Worm (Caenorhabditis elegans) whole organism, L4 larva: Measurements from ENCODE around the gene R10E9.4.

Experiments used
- F10B5.3 ChIP-seq: sonication (generic microtip); optimal IDR thresholded peaks from 2 replicates; lab custom pipeline; 2016; ENCODE audit warnings: mild to moderate bottlenecking, missing genetic modification characterization, missing compliant biosample characterization
- F26F4.8 ChIP-seq: fragments of 200-800 bp; sonication (Bioruptor generic); conservative IDR thresholded peaks from 2 replicates; pipeline ENCODE4 v1.3.6; 2022; ENCODE audit warnings: missing genetic modification characterization, missing compliant biosample characterization
- Y105C5A.15 ChIP-seq: fragments of 200-800 bp; sonication (Bioruptor generic); IDR thresholded peaks from 2 replicates; pipeline ENCODE4 v1.3.6; 2022; ENCODE audit warnings: missing genetic modification characterization, missing compliant biosample characterization
- ZK337.2 ChIP-seq: fragments of 200-800 bp; sonication (Bioruptor generic); IDR thresholded peaks from 2 replicates; pipeline ENCODE4 v1.3.6; 2022; ENCODE audit warnings: missing genetic modification reagents, missing genetic modification characterization, missing compliant biosample characterization
- ZK546.5 ChIP-seq, 2 experiments: sonication (generic microtip); optimal IDR thresholded peaks; 2 replicates each; lab custom pipeline; 2017; ENCODE audit warnings: missing biosample characterization in 2 of 2, missing genetic modification characterization in 2 of 2
- aly-2 ChIP-seq: sonication (generic microtip); optimal IDR thresholded peaks from 2 replicates; lab custom pipeline; 2018; ENCODE audit warnings: missing biosample characterization, missing genetic modification characterization
- ama-1 ChIP-seq: fragments of 150-350 bp; optimal IDR thresholded peaks from 2 replicates; lab custom pipeline; 2014; ENCODE audit warnings: inconsistent platforms, mixed read lengths
- arid-1 ChIP-seq: fragments of 200-800 bp; sonication (Bioruptor generic); conservative IDR thresholded peaks from 2 replicates; pipeline ENCODE4 v1.3.6; 2022; ENCODE audit warnings: missing genetic modification reagents, missing genetic modification characterization, missing compliant biosample characterization
- attf-4 ChIP-seq: sonication (generic microtip); optimal IDR thresholded peaks from 3 replicates; lab custom pipeline; 2017; ENCODE audit warnings: missing biosample characterization, missing genetic modification characterization
- ceh-20 ChIP-seq: fragments of 200-800 bp; sonication (Bioruptor generic); IDR thresholded peaks from 2 replicates; pipeline ENCODE4 v1.3.6; 2022; ENCODE audit warnings: missing genetic modification reagents, missing genetic modification characterization, missing compliant biosample characterization
- ceh-28 ChIP-seq: fragments of 150-350 bp; optimal IDR thresholded peaks from 2 replicates; lab custom pipeline; 2014; ENCODE audit warnings: missing biosample characterization, missing genetic modification reagents, missing genetic modification characterization
- ceh-32 ChIP-seq: sonication (generic microtip); optimal IDR thresholded peaks from 2 replicates; lab custom pipeline; 2016; ENCODE audit warnings: mild to moderate bottlenecking, missing genetic modification characterization, missing compliant biosample characterization; ENCODE audit not compliant: poor library complexity
- ces-1 ChIP-seq: fragments of 150-350 bp; sonication (generic microtip); optimal IDR thresholded peaks from 4 replicates; lab custom pipeline; 2014; ENCODE audit warnings: missing biosample characterization, missing genetic modification reagents, missing genetic modification characterization
- cey-2 ChIP-seq: sonication (generic microtip); optimal IDR thresholded peaks from 3 replicates; lab custom pipeline; 2017; ENCODE audit warnings: missing genetic modification characterization, mild to moderate bottlenecking, missing compliant biosample characterization, antibody characterized with exemption, borderline replicate concordance; ENCODE audit not compliant: insufficient read depth
- ctbp-1 ChIP-seq: fragments of 200-800 bp; sonication (Bioruptor generic); IDR thresholded peaks from 2 replicates; pipeline ENCODE4 v1.3.6; 2022; ENCODE audit warnings: missing genetic modification reagents, missing genetic modification characterization, missing compliant biosample characterization
- daf-12 ChIP-seq: fragments of 150-350 bp; optimal IDR thresholded peaks from 2 replicates; lab custom pipeline; 2014; ENCODE audit warnings: missing biosample characterization, missing genetic modification reagents, missing genetic modification characterization
- daf-8 ChIP-seq: fragments of 200-800 bp; sonication (Bioruptor generic); IDR thresholded peaks from 2 replicates; pipeline ENCODE4 v1.3.6; 2022; ENCODE audit warnings: missing genetic modification characterization, missing compliant biosample characterization
- dmd-6 ChIP-seq: fragments of 200-800 bp; sonication (Bioruptor generic); IDR thresholded peaks from 2 replicates; pipeline ENCODE4 v1.3.6; 2022; ENCODE audit warnings: missing genetic modification reagents, missing genetic modification characterization, missing compliant biosample characterization
- dmd-8 ChIP-seq: fragments of 200-800 bp; sonication (Bioruptor generic); IDR thresholded peaks from 2 replicates; pipeline ENCODE4 v1.3.6; 2022; ENCODE audit warnings: missing genetic modification characterization, missing compliant biosample characterization
- dve-1 ChIP-seq: sonication (generic microtip); optimal IDR thresholded peaks from 2 replicates; lab custom pipeline; 2017; ENCODE audit warnings: antibody characterized with exemption, mild to moderate bottlenecking, missing genetic modification characterization, missing compliant biosample characterization; ENCODE audit not compliant: insufficient read depth
- fkh-10 ChIP-seq: fragments of 150-350 bp; optimal IDR thresholded peaks from 2 replicates; lab custom pipeline; 2014; ENCODE audit warnings: missing biosample characterization, missing genetic modification reagents, missing genetic modification characterization
- hif-1 ChIP-seq, 2 experiments: sonication (generic microtip); optimal IDR thresholded peaks; 2 replicates each; lab custom pipeline; 2016 to 2017; ENCODE audit warnings: missing compliant biosample characterization in 2 of 2, missing genetic modification characterization in 2 of 2, missing genetic modification reagents in 2 of 2, missing genotype in 2 of 2, mild to moderate bottlenecking in 1 of 2
- hlh-11 ChIP-seq: fragments of 200-800 bp; sonication (Bioruptor generic); optimal IDR thresholded peaks from 2 replicates; lab custom pipeline; 2018; ENCODE audit warnings: mild to moderate bottlenecking, missing genetic modification characterization, missing compliant biosample characterization
- lim-7 ChIP-seq: fragments of 200-800 bp; sonication (Bioruptor generic); IDR thresholded peaks from 2 replicates; pipeline ENCODE4 v1.3.6; 2022; ENCODE audit warnings: missing genetic modification characterization, missing compliant biosample characterization
- lin-13 ChIP-seq: fragments of 150-350 bp; optimal IDR thresholded peaks from 2 replicates; lab custom pipeline; 2014; ENCODE audit warnings: missing biosample characterization, missing genetic modification reagents, missing genetic modification characterization
- lsy-2 ChIP-seq, 2 experiments: fragments of 150-350 bp in 1 of 2; sonication (generic microtip) in 1 of 2; optimal IDR thresholded peaks; 2 replicates each; lab custom pipeline; 2014 to 2017; ENCODE audit warnings: missing biosample characterization in 2 of 2, missing genetic modification characterization in 2 of 2
- madf-5 ChIP-seq, 2 experiments: fragments of 200-800 bp; sonication (Bioruptor generic); IDR thresholded peaks; 2 replicates each; pipeline ENCODE4 v1.3.6; 2022; ENCODE audit warnings: missing compliant biosample characterization in 2 of 2, missing genetic modification characterization in 2 of 2
- mes-2 ChIP-seq: sonication (generic microtip); optimal IDR thresholded peaks from 2 replicates; lab custom pipeline; 2016; ENCODE audit warnings: missing genotype, mild to moderate bottlenecking, missing genetic modification characterization, missing compliant biosample characterization; ENCODE audit not compliant: poor library complexity, severe bottlenecking
- mxl-3 ChIP-seq: fragments of 200-800 bp; sonication (Bioruptor generic); optimal IDR thresholded peaks from 2 replicates; lab custom pipeline; 2018; ENCODE audit warnings: mild to moderate bottlenecking, missing genetic modification characterization, missing compliant biosample characterization
- nhr-10 ChIP-seq: fragments of 150-350 bp; optimal IDR thresholded peaks from 2 replicates; lab custom pipeline; 2014; ENCODE audit warnings: missing biosample characterization, missing genetic modification characterization
- nhr-48 ChIP-seq: sonication (generic microtip); optimal IDR thresholded peaks from 2 replicates; lab custom pipeline; 2016; ENCODE audit warnings: mild to moderate bottlenecking, missing genetic modification characterization, missing compliant biosample characterization
- nhr-6 ChIP-seq: fragments of 150-350 bp; optimal IDR thresholded peaks from 2 replicates; lab custom pipeline; 2014; ENCODE audit warnings: missing biosample characterization, missing genetic modification characterization
- nhr-76 ChIP-seq: fragments of 150-350 bp; optimal IDR thresholded peaks from 2 replicates; lab custom pipeline; 2014; ENCODE audit warnings: missing biosample characterization, missing genetic modification characterization
- php-3 ChIP-seq: fragments of 200-800 bp; sonication (Bioruptor generic); IDR thresholded peaks from 2 replicates; pipeline ENCODE4 v1.3.6; 2022; ENCODE audit warnings: missing genetic modification reagents, missing genetic modification characterization, missing compliant biosample characterization
- pqm-1 ChIP-seq: sonication (generic microtip); optimal IDR thresholded peaks from 2 replicates; lab custom pipeline; 2017; ENCODE audit warnings: missing biosample characterization, missing genetic modification characterization
- saeg-2 ChIP-seq: fragments of 200-800 bp; sonication (Bioruptor generic); IDR thresholded peaks from 2 replicates; pipeline ENCODE4 v1.3.6; 2022; ENCODE audit warnings: missing genetic modification reagents, missing genetic modification characterization, missing compliant biosample characterization
- sdz-12 ChIP-seq: fragments of 200-800 bp; sonication (Bioruptor generic); optimal IDR thresholded peaks from 2 replicates; lab custom pipeline; 2018; ENCODE audit warnings: mild to moderate bottlenecking, missing genetic modification characterization, missing compliant biosample characterization
- set-16 ChIP-seq: fragments of 200-800 bp; sonication (Bioruptor generic); IDR thresholded peaks from 2 replicates; pipeline ENCODE4 v1.3.6; 2022; ENCODE audit warnings: missing genetic modification reagents, missing genetic modification characterization, missing compliant biosample characterization
- snpc-1.2 ChIP-seq: fragments of 200-800 bp; sonication (Bioruptor generic); IDR thresholded peaks from 2 replicates; pipeline ENCODE4 v1.3.6; 2022; ENCODE audit warnings: missing genetic modification reagents, missing genetic modification characterization, missing compliant biosample characterization
- snpc-4 ChIP-seq: fragments of 150-350 bp; optimal IDR thresholded peaks from 2 replicates; lab custom pipeline; 2014; ENCODE audit warnings: missing biosample characterization, missing genetic modification characterization
- tag-97 ChIP-seq: fragments of 200-800 bp; sonication (Bioruptor generic); IDR thresholded peaks from 2 replicates; pipeline ENCODE4 v1.3.6; 2022; ENCODE audit warnings: missing genetic modification characterization, missing compliant biosample characterization
- tra-1 ChIP-seq: fragments of 200-800 bp; sonication (Bioruptor generic); IDR thresholded peaks from 2 replicates; pipeline ENCODE4 v1.3.6; 2022; ENCODE audit warnings: missing genetic modification reagents, missing genetic modification characterization, missing compliant biosample characterization
- unc-62 ChIP-seq, 3 experiments: fragments of 150-350 bp in 1 of 3; sonication (generic microtip); optimal IDR thresholded peaks in 2 of 3; peaks in 1 of 3; 1 replicate in 1 of 3; 2 replicates in 2 of 3; lab custom pipeline; 2014 to 2017; ENCODE audit warnings: missing biosample characterization in 3 of 3, missing genetic modification characterization in 3 of 3, missing genetic modification reagents in 3 of 3, missing genotype in 1 of 3
- zag-1 ChIP-seq: fragments of 150-350 bp; optimal IDR thresholded peaks from 2 replicates; lab custom pipeline; 2014; ENCODE audit warnings: missing biosample characterization, missing genetic modification characterization
- zfp-2 ChIP-seq: sonication (generic microtip); optimal IDR thresholded peaks from 2 replicates; lab custom pipeline; 2016; ENCODE audit warnings: mild to moderate bottlenecking, missing genetic modification characterization, missing compliant biosample characterization
- zfp-3 ChIP-seq: fragments of 200-800 bp; sonication (Bioruptor generic); conservative IDR thresholded peaks from 2 replicates; pipeline ENCODE4 v1.3.6; 2022; ENCODE audit warnings: missing genetic modification reagents, missing genetic modification characterization, missing compliant biosample characterization
- zip-11 ChIP-seq: fragments of 200-800 bp; sonication (Bioruptor generic); IDR thresholded peaks from 2 replicates; pipeline ENCODE4 v1.3.6; 2022; ENCODE audit warnings: missing genetic modification characterization, missing compliant biosample characterization
- ztf-7 ChIP-seq: fragments of 150-350 bp; optimal IDR thresholded peaks from 2 replicates; lab custom pipeline; 2014; ENCODE audit warnings: missing biosample characterization, missing genetic modification characterization

The R10E9.4 gene

ce11 chrIII:4018591-4019580, 46.3 kb upstream of the R10E9.4 start (continued):
- no peak for TF ChIP-seq ctbp-1
- TF ChIP-seq fkh-10 (GFP tag; lab: Kevin White, UChicago): no peak
- no peak for TF ChIP-seq zip-11 (GFP tag; lab: Robert Waterston, UW)
- TF ChIP-seq tag-97 (GFP tag; lab: Robert Waterston, UW): no peak
- no peak for TF ChIP-seq nhr-76
- no peak for TF ChIP-seq ztf-7
- TF ChIP-seq madf-5 (GFP tag; IDR thresholded peaks at IDR 0.05; lab: Robert Waterston, UW): 0 out of 4 replicates have a peak, but pooled peaks of 1 of the 2 experiments have one; percentile 28
- TF ChIP-seq hlh-11 (tag; lab: Kevin White, UChicago): peak; percentile 46
- TF ChIP-seq cey-2 (tag; lab: Kevin White, UChicago): no peak
- TF ChIP-seq lin-13 (GFP tag; lab: Kevin White, UChicago): no peak
- TF ChIP-seq zfp-2: no peak
- TF ChIP-seq attf-4 (tag; lab: Kevin White, UChicago): no peak
- no peak for TF ChIP-seq F10B5.3 (tag; lab: Kevin White, UChicago)
- TF ChIP-seq snpc-4 (tag; lab: Kevin White, UChicago): no peak
- TF ChIP-seq php-3 (GFP tag; lab: Robert Waterston, UW): no peak
- TF ChIP-seq zfp-3 (GFP tag; lab: Robert Waterston, UW): no peak
- peak; percentile 55 for TF ChIP-seq mxl-3 (GFP tag; lab: Kevin White, UChicago)
- TF ChIP-seq hif-1 (tag; optimal IDR thresholded peaks at IDR 0.05; lab: Kevin White, UChicago): no peak
- no peak for TF ChIP-seq nhr-48 (tag; lab: Kevin White, UChicago)
- peak; percentile 65 for TF ChIP-seq set-16
- no peak for TF ChIP-seq ceh-32 (tag; lab: Kevin White, UChicago)
- peak in 1 of 2 experiments; percentile 22 for TF ChIP-seq lsy-2 (tag; optimal IDR thresholded peaks at IDR 0.05; lab: Kevin White, UChicago)
- no peak for TF ChIP-seq arid-1
- TF ChIP-seq unc-62 (GFP tag; optimal IDR thresholded peaks at IDR 0.05 in 1 of 2; lab: Kevin White, UChicago): peak in 1 of 2 experiments; percentile 95
- no peak for TF ChIP-seq unc-62 (tag; optimal IDR thresholded peaks at IDR 0.05; lab: Kevin White, UChicago)
- no peak for TF ChIP-seq sdz-12
- no peak for TF ChIP-seq Y105C5A.15 (GFP tag; lab: Robert Waterston, UW)
- TF ChIP-seq dve-1 (tag; lab: Kevin White, UChicago): no peak
- TF ChIP-seq ces-1: no peak
- TF ChIP-seq snpc-1.2 (GFP tag; lab: Robert Waterston, UW): no peak
- TF ChIP-seq daf-8 (GFP tag; lab: Robert Waterston, UW): no peak
- no peak for TF ChIP-seq ceh-28 (tag; lab: Kevin White, UChicago)
- no peak for TF ChIP-seq F26F4.8 (GFP tag; lab: Robert Waterston, UW)
- no peak for TF ChIP-seq ZK546.5 (tag; optimal IDR thresholded peaks at IDR 0.05; lab: Kevin White, UChicago)
- TF ChIP-seq ceh-20 (GFP tag; lab: Robert Waterston, UW): no peak
- TF ChIP-seq mes-2 (tag; lab: Kevin White, UChicago): no peak
- 0 out of 2 replicates have a peak, but pooled peaks have one; percentile 25 for TF ChIP-seq lim-7 (GFP tag; lab: Robert Waterston, UW)
- TF ChIP-seq nhr-6: no peak
- TF ChIP-seq daf-12: no peak
- TF ChIP-seq zag-1: no peak
- no peak for TF ChIP-seq ZK337.2 (GFP tag; lab: Robert Waterston, UW)
- no peak for TF ChIP-seq nhr-10 (tag; lab: Kevin White, UChicago)
- TF ChIP-seq aly-2 (tag; lab: Kevin White, UChicago): no peak
- TF ChIP-seq saeg-2 (GFP tag; lab: Robert Waterston, UW): no peak
- no peak for TF ChIP-seq ama-1 (lab: Kevin White, UChicago)
- TF ChIP-seq tra-1 (GFP tag; lab: Robert Waterston, UW): 0 out of 2 replicates have a peak, but pooled peaks have one; percentile 12
- no peak for TF ChIP-seq dmd-8 (GFP tag; lab: Robert Waterston, UW)
- TF ChIP-seq dmd-6: peak; percentile 11; the same call in 1 of the 2 replicates
- peak; percentile 72 for TF ChIP-seq pqm-1 (tag; lab: Kevin White, UChicago)
